Worm (Caenorhabditis elegans) whole organism, L1 larva: Measurements from ENCODE around the gene C46F4.3.

Experiments
- C04F5.9 ChIP-seq: sonication (generic microtip); optimal IDR thresholded peaks from 2 replicates; lab custom pipeline; 2016; ENCODE audit warnings: missing genetic modification characterization, missing compliant biosample characterization
- C16A3.4 ChIP-seq: fragments of 150-350 bp; optimal IDR thresholded peaks from 2 replicates; lab custom pipeline; 2014; ENCODE audit warnings: missing biosample characterization, missing genetic modification characterization
- Y116A8C.19 ChIP-seq: sonication (generic microtip); optimal IDR thresholded peaks from 2 replicates; lab custom pipeline; 2016; ENCODE audit warnings: missing compliant biosample characterization, missing genetic modification characterization, borderline replicate concordance
- alr-1 ChIP-seq: fragments of 200-800 bp; sonication (Bioruptor generic); optimal IDR thresholded peaks from 2 replicates; lab custom pipeline; 2018; ENCODE audit warnings: borderline replicate concordance, mild to moderate bottlenecking, missing genetic modification characterization, missing compliant biosample characterization
- aly-2 ChIP-seq: fragments of 150-350 bp; optimal IDR thresholded peaks from 2 replicates; lab custom pipeline; 2014; ENCODE audit warnings: missing biosample characterization, missing genetic modification characterization
- ama-1 ChIP-seq: fragments of 150-350 bp; optimal IDR thresholded peaks from 2 replicates; lab custom pipeline; 2014
- ceh-63 ChIP-seq: fragments of 200-800 bp; sonication (Bioruptor generic); optimal IDR thresholded peaks from 2 replicates; lab custom pipeline; 2018; ENCODE audit warnings: mild to moderate bottlenecking, missing genetic modification characterization, missing compliant biosample characterization
- ceh-82 ChIP-seq, 3 experiments: fragments of 150-350 bp in 1 of 3; sonication (generic microtip) in 2 of 3; optimal IDR thresholded peaks; 2 replicates each; lab custom pipeline; 2014 to 2017; ENCODE audit warnings: missing biosample characterization in 3 of 3, missing genetic modification characterization in 3 of 3
- efl-1 ChIP-seq, 4 experiments: fragments of 150-350 bp; optimal IDR thresholded peaks in 3 of 4; peaks in 1 of 4; 1 replicate in 1 of 4; 2 replicates in 3 of 4; lab custom pipeline; 2014; ENCODE audit warnings: missing biosample characterization in 2 of 4, missing genetic modification characterization in 2 of 4, missing genetic modification reagents in 2 of 4
- egl-27 ChIP-seq, 2 experiments: fragments of 150-350 bp in 1 of 2; sonication (generic microtip); optimal IDR thresholded peaks; 3 replicates each; lab custom pipeline; 2017 to 2018; ENCODE audit warnings: missing biosample characterization in 2 of 2, missing genetic modification characterization in 2 of 2, missing genetic modification reagents in 2 of 2
- elt-2 ChIP-seq: sonication (generic microtip); optimal IDR thresholded peaks from 2 replicates; lab custom pipeline; 2016; ENCODE audit warnings: missing genetic modification characterization, mild to moderate bottlenecking, inconsistent platforms, missing compliant biosample characterization, missing genetic modification reagents
- ets-5 ChIP-seq: fragments of 200-800 bp; sonication (Bioruptor generic); IDR thresholded peaks from 2 replicates; pipeline ENCODE4 v1.3.6; 2022; ENCODE audit warnings: missing genetic modification characterization, missing compliant biosample characterization
- fkh-10 ChIP-seq: sonication (generic microtip); optimal IDR thresholded peaks from 2 replicates; lab custom pipeline; 2017; ENCODE audit warnings: missing biosample characterization, missing genetic modification reagents, missing genetic modification characterization
- fkh-8 ChIP-seq: sonication (generic microtip); optimal IDR thresholded peaks from 2 replicates; lab custom pipeline; 2016; ENCODE audit warnings: mild to moderate bottlenecking, missing genetic modification characterization, missing compliant biosample characterization
- grh-1 ChIP-seq: fragments of 200-800 bp; sonication (Bioruptor generic); IDR thresholded peaks from 2 replicates; pipeline ENCODE4 v1.3.6; 2022; ENCODE audit warnings: missing genetic modification reagents, missing genetic modification characterization, missing compliant biosample characterization
- hlh-17 ChIP-seq: fragments of 200-800 bp; sonication (Bioruptor generic); optimal IDR thresholded peaks from 2 replicates; lab custom pipeline; 2018; ENCODE audit warnings: missing genetic modification characterization, mild to moderate bottlenecking, missing compliant biosample characterization, moderate library complexity, borderline replicate concordance
- hlh-4 ChIP-seq: sonication (generic microtip); optimal IDR thresholded peaks from 2 replicates; lab custom pipeline; 2016; ENCODE audit warnings: mild to moderate bottlenecking, missing genetic modification characterization, missing compliant biosample characterization
- hpl-2 ChIP-seq: fragments of 150-350 bp; optimal IDR thresholded peaks from 2 replicates; lab custom pipeline; 2014; ENCODE audit warnings: missing biosample characterization, missing genetic modification reagents, missing genetic modification characterization
- isw-1 ChIP-seq: fragments of 200-800 bp; sonication (Bioruptor generic); IDR thresholded peaks from 2 replicates; pipeline ENCODE4 v1.3.6; 2022; ENCODE audit warnings: missing genetic modification characterization, missing compliant biosample characterization
- jun-1 ChIP-seq: fragments of 150-350 bp; optimal IDR thresholded peaks from 2 replicates; lab custom pipeline; 2014; ENCODE audit warnings: missing biosample characterization, missing genetic modification reagents, missing genetic modification characterization
- lin-13 ChIP-seq: fragments of 150-350 bp; optimal IDR thresholded peaks from 2 replicates; lab custom pipeline; 2014; ENCODE audit warnings: missing biosample characterization, missing genetic modification reagents, missing genetic modification characterization
- lin-14 ChIP-seq: fragments of 200-800 bp; sonication (Bioruptor generic); optimal IDR thresholded peaks from 2 replicates; lab custom pipeline; 2018; ENCODE audit warnings: mild to moderate bottlenecking, missing genetic modification characterization, moderate library complexity, missing compliant biosample characterization
- lin-15B ChIP-seq: fragments of 150-350 bp; sonication (generic microtip); optimal IDR thresholded peaks from 3 replicates; lab custom pipeline; 2014; ENCODE audit warnings: missing biosample characterization, missing genetic modification characterization
- lir-3 ChIP-seq: sonication (generic microtip); optimal IDR thresholded peaks from 2 replicates; lab custom pipeline; 2016; ENCODE audit warnings: mild to moderate bottlenecking, missing genetic modification characterization, moderate library complexity, missing compliant biosample characterization; ENCODE audit not compliant: poor library complexity
- lsy-2 ChIP-seq, 2 experiments: fragments of 150-350 bp; optimal IDR thresholded peaks; 2 replicates each; lab custom pipeline; 2014; ENCODE audit warnings: missing biosample characterization in 2 of 2, missing genetic modification characterization in 2 of 2
- mef-2 ChIP-seq: fragments of 150-350 bp; optimal IDR thresholded peaks from 2 replicates; lab custom pipeline; 2014; ENCODE audit warnings: missing biosample characterization, missing genetic modification characterization
- mep-1 ChIP-seq: fragments of 150-350 bp; optimal IDR thresholded peaks from 2 replicates; lab custom pipeline; 2014; ENCODE audit warnings: missing biosample characterization, missing genetic modification characterization
- nhr-11 ChIP-seq: fragments of 150-350 bp; optimal IDR thresholded peaks from 2 replicates; lab custom pipeline; 2014; ENCODE audit warnings: missing biosample characterization, missing genetic modification characterization
- nhr-12 ChIP-seq: sonication (generic microtip); optimal IDR thresholded peaks from 2 replicates; lab custom pipeline; 2017; ENCODE audit warnings: missing biosample characterization, missing genetic modification characterization
- nhr-237 ChIP-seq: fragments of 150-350 bp; optimal IDR thresholded peaks from 2 replicates; lab custom pipeline; 2014; ENCODE audit warnings: missing biosample characterization, missing genetic modification characterization
- nhr-71 ChIP-seq: sonication (generic microtip); optimal IDR thresholded peaks from 2 replicates; lab custom pipeline; 2016; ENCODE audit warnings: mild to moderate bottlenecking, missing genetic modification characterization, moderate library complexity, missing compliant biosample characterization
- nhr-77 ChIP-seq: fragments of 150-350 bp; optimal IDR thresholded peaks from 2 replicates; lab custom pipeline; 2014; ENCODE audit warnings: missing biosample characterization, missing genetic modification characterization
- nhr-85 ChIP-seq: sonication (generic microtip); peaks from one replicate; lab custom pipeline; 2016; ENCODE audit warnings: missing genetic modification characterization, inconsistent platforms, missing compliant biosample characterization
- nhr-90 ChIP-seq: sonication (generic microtip); optimal IDR thresholded peaks from 2 replicates; lab custom pipeline; 2016; ENCODE audit warnings: mild to moderate bottlenecking, missing genetic modification characterization, missing compliant biosample characterization; ENCODE audit not compliant: poor library complexity
- pag-3 ChIP-seq: sonication (generic microtip); optimal IDR thresholded peaks from 2 replicates; lab custom pipeline; 2017; ENCODE audit warnings: missing genetic modification characterization, mild to moderate bottlenecking, missing compliant biosample characterization, antibody characterized with exemption, borderline replicate concordance; ENCODE audit not compliant: insufficient read depth
- pqm-1 ChIP-seq: sonication (generic microtip); optimal IDR thresholded peaks from 3 replicates; lab custom pipeline; 2017; ENCODE audit warnings: missing biosample characterization, missing genetic modification characterization
- snpc-4 ChIP-seq: fragments of 150-350 bp; optimal IDR thresholded peaks from 2 replicates; lab custom pipeline; 2014; ENCODE audit warnings: missing biosample characterization, missing genetic modification characterization
- swsn-7 ChIP-seq: sonication (generic microtip); optimal IDR thresholded peaks from 2 replicates; lab custom pipeline; 2016; ENCODE audit warnings: missing genetic modification characterization, missing compliant biosample characterization
- tlp-1 ChIP-seq: fragments of 150-350 bp; optimal IDR thresholded peaks from 2 replicates; lab custom pipeline; 2014; ENCODE audit warnings: missing biosample characterization, missing genetic modification characterization
- unc-130 ChIP-seq: fragments of 150-350 bp; optimal IDR thresholded peaks from 2 replicates; lab custom pipeline; 2017; ENCODE audit warnings: missing biosample characterization, missing genetic modification characterization, inconsistent platforms
- unc-30 ChIP-seq: sonication (generic microtip); optimal IDR thresholded peaks from 2 replicates; lab custom pipeline; 2017; ENCODE audit warnings: missing biosample characterization, missing genetic modification characterization
- unc-86 ChIP-seq: sonication (generic microtip); optimal IDR thresholded peaks from 2 replicates; lab custom pipeline; 2016; ENCODE audit warnings: missing genetic modification characterization, missing compliant biosample characterization
- vab-15 ChIP-seq: sonication (generic microtip); optimal IDR thresholded peaks from 2 replicates; lab custom pipeline; 2017; ENCODE audit warnings: missing genotype, mild to moderate bottlenecking, missing genetic modification characterization, missing compliant biosample characterization
- xbp-1 ChIP-seq: sonication (generic microtip); optimal IDR thresholded peaks from 2 replicates; lab custom pipeline; 2016; ENCODE audit warnings: missing genetic modification characterization, missing compliant biosample characterization
- zag-1 ChIP-seq: fragments of 150-350 bp; optimal IDR thresholded peaks from 2 replicates; lab custom pipeline; 2014; ENCODE audit warnings: missing biosample characterization, missing genetic modification characterization
- zip-4 ChIP-seq: fragments of 200-800 bp; sonication (Bioruptor generic); optimal IDR thresholded peaks from 2 replicates; lab custom pipeline; 2018; ENCODE audit warnings: mild to moderate bottlenecking, missing genetic modification characterization, moderate library complexity, missing compliant biosample characterization
- ztf-4 ChIP-seq: fragments of 150-350 bp; optimal IDR thresholded peaks from 2 replicates; lab custom pipeline; 2014; ENCODE audit warnings: missing biosample characterization, missing genetic modification characterization

Gene C46F4.3

DNA sequence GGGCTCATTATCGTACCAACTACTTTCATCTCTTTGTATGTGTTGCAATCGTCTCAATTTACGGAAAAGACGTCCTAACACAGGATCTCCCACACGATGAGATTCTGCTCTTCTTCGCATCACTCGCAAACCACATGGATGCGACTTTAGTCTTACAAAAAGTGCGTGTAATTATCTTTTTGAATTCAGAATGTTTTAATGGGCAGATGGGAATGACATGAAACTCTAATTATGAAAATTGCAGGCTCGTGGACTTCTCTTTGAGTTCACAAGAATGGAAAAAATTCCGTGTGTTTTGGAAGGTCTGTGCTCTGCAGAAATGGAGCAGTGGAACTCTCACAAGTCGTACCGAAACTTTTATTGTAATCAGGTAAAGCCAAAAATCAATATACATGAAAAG is 34.1 kb upstream of the C46F4.3 start:
- no peak for TF ChIP-seq aly-2
- no peak for TF ChIP-seq hpl-2
- no peak for TF ChIP-seq unc-86 (tag; lab: Kevin White, UChicago)
- TF ChIP-seq pag-3, result no peak
- no peak for TF ChIP-seq efl-1 (optimal IDR thresholded peaks at IDR 0.05; lab: Kevin White, UChicago)
- peak in 1 of 2 experiments; percentile 83 for TF ChIP-seq efl-1 (GFP tag; optimal IDR thresholded peaks at IDR 0.05 in 1 of 2; lab: Kevin White, UChicago)

DNA sequence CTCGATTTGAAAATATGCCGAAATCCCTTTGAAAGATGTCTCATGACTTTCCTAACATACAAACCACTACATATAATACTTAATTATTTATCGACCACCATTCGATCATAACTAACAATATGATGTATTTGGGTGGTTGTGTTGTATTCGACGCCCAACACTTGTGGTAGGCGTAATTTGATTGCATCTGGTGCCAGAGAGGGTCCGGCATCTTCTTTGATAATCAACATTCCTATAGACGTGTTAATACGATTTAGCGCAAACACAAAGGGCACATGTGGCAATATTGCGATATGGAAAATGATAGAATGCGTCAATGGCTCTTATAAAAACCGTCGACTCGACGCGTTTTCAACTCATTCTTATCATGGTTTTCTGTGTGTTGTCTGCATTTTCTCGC is 31.7 kb upstream of the C46F4.3 start:
- TF ChIP-seq mef-2 (tag; lab: Kevin White, UChicago), result no peak
- peak; percentile 15 for TF ChIP-seq lin-14 (GFP tag; lab: Kevin White, UChicago)
- no peak for TF ChIP-seq hlh-4
- TF ChIP-seq jun-1 (tag; lab: Kevin White, UChicago), result no peak
- no peak for TF ChIP-seq C16A3.4 (tag; lab: Kevin White, UChicago)
- TF ChIP-seq unc-130, result no peak
- no peak for TF ChIP-seq fkh-10

DNA sequence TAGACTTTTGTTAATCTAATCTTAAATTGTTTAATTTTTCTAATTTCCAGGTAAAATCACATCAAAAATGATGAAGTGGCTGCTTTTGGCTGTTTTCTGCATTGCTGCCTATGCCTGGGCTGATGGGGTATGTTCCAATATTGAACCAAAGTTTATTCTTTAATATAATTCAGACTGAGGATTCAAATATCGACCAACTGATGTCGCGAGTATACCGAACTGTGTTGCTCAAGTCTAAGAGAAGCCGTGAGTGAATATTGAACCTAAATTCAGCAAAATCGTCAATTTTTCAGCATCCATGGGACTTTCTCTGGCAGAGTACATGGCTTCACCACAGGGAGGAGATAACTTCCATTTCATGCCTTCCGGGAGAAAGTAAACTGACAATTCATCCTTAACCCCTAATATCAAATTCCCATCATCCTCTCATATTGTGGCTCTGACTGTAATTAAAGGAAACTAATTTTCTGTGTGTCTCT is 30.9 kb upstream of the C46F4.3 start, which contains the start of gene nlp-49:
Gene nlp-49 (plus strand): TSS at position 51 of the 479 bp plus-strand sequence.
- no peak for TF ChIP-seq snpc-4 (tag; lab: Kevin White, UChicago)
- TF ChIP-seq fkh-8 (tag; lab: Kevin White, UChicago), result no peak
- TF ChIP-seq unc-130, result no peak
- TF ChIP-seq alr-1 (tag; lab: Kevin White, UChicago), result no peak
- TF ChIP-seq efl-1 (optimal IDR thresholded peaks at IDR 0.05; lab: Kevin White, UChicago), result no peak
- no peak for TF ChIP-seq efl-1 (GFP tag; optimal IDR thresholded peaks at IDR 0.05 in 1 of 2; lab: Kevin White, UChicago)
- TF ChIP-seq nhr-12, result no peak
- no peak for TF ChIP-seq ztf-4 (tag; lab: Kevin White, UChicago)
- no peak for TF ChIP-seq lin-15B (tag; lab: Kevin White, UChicago)
- TF ChIP-seq swsn-7 (tag; lab: Kevin White, UChicago), result no peak
- no peak for TF ChIP-seq egl-27 (tag; optimal IDR thresholded peaks at IDR 0.05; lab: Kevin White, UChicago)

DNA sequence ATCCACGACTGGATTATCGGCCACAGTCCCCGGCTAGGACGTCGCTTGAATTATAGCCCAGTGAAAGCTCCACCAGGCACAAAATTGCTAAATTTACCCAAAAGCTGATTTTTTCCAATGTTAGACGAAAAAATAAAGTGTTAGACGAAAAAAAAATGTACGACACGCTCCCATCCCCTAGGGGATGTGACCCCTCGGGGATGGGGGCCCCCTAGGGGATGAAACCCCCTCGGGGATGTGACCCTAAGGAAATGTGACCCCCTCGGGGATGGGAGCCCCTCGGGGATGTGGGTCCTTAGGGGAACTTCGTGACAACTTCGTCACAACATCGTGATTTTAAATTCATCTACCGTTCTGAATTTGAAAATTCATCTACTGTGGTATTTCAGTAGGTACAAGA is 29.8 kb upstream of the C46F4.3 start:
- TF ChIP-seq pqm-1 (tag; lab: Kevin White, UChicago) (no peak), tlp-1 (tag; lab: Kevin White, UChicago) (no peak), lir-3 (no peak), pag-3 (no peak), aly-2 (no peak), vab-15 (tag; lab: Kevin White, UChicago) (no peak), ceh-63 (no peak), grh-1 (GFP tag; lab: Robert Waterston, UW) (no peak), C04F5.9 (no peak), nhr-71 (tag; lab: Kevin White, UChicago) (no peak), isw-1 (GFP tag; lab: Robert Waterston, UW) (no peak), lin-13 (no peak), nhr-85 (tag; lab: Kevin White, UChicago) (no peak), Y116A8C.19 (tag; lab: Kevin White, UChicago) (no peak), egl-27 (tag; optimal IDR thresholded peaks at IDR 0.05; lab: Kevin White, UChicago) (no peak), ama-1 (no peak), nhr-77 (tag; lab: Kevin White, UChicago) (no peak), swsn-7 (tag; lab: Kevin White, UChicago) (no peak)

DNA sequence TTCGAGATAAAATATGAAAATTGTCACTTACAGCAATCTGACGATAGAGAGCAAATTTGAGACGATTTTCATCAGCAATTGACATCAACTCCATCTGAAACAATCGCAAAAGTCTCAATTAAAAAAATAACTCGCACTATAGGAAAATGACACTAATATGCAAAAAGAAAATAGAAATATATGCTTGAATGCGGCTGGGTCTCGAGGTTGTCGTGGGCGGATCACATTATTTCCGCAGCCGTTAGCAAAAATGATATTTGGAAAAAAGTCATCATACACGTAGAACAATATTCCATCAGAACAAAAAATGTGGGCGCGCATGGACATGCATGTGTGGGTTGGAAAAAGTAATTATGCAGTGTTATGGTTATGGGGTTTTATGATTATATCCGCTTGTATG is 18.3 kb upstream of the C46F4.3 start, which contains the start of gene Y23B4A.1:
Gene Y23B4A.1 (minus strand): TSS at position 101 of the 400 bp plus-strand sequence.
- no peak for TF ChIP-seq zag-1 (tag; lab: Kevin White, UChicago)
- TF ChIP-seq zip-4 (GFP tag; lab: Kevin White, UChicago), result no peak
- no peak for TF ChIP-seq xbp-1 (tag; lab: Kevin White, UChicago)
- no peak for TF ChIP-seq nhr-11
- TF ChIP-seq swsn-7 (tag; lab: Kevin White, UChicago), result no peak
- no peak for TF ChIP-seq jun-1 (tag; lab: Kevin White, UChicago)
- no peak for TF ChIP-seq nhr-71 (tag; lab: Kevin White, UChicago)
- TF ChIP-seq ceh-82 (tag; optimal IDR thresholded peaks at IDR 0.05; lab: Kevin White, UChicago), result no peak
- TF ChIP-seq elt-2, result no peak
- no peak for TF ChIP-seq grh-1 (GFP tag; lab: Robert Waterston, UW)
- TF ChIP-seq lsy-2 (tag; optimal IDR thresholded peaks at IDR 0.05; lab: Kevin White, UChicago), result no peak
- TF ChIP-seq nhr-90 (tag; lab: Kevin White, UChicago), result no peak
- no peak for TF ChIP-seq unc-86 (tag; lab: Kevin White, UChicago)
- TF ChIP-seq hlh-17 (GFP tag; lab: Kevin White, UChicago), result no peak
- TF ChIP-seq nhr-237 (tag; lab: Kevin White, UChicago), result no peak
- no peak for TF ChIP-seq ets-5 (GFP tag; lab: Robert Waterston, UW)
- no peak for TF ChIP-seq mep-1
- no peak for TF ChIP-seq unc-30 (tag; lab: Kevin White, UChicago)
